Fruit fly (Drosophila melanogaster): Measurements from ENCODE around the gene IscU.

The IscU gene

dm6 chr3R:8810397-8811184 is 13.4 kb downstream of the IscU start:
- TF ChIP-seq Dll (optimal IDR thresholded peaks at IDR 0.05) (no peak), pan (optimal IDR thresholded peaks at IDR 0.05) (no peak), usp (GFP tag; optimal IDR thresholded peaks at IDR 0.05) (no peak), psq (optimal IDR thresholded peaks at IDR 0.05) (no peak), CG8478 (optimal IDR thresholded peaks at IDR 0.05) (no peak), EcR (GFP tag; optimal IDR thresholded peaks at IDR 0.05) (no peak)

dm6 chr3R:8809712-8810111 is 14.3 kb downstream of the IscU start:
- TF ChIP-seq usp (GFP tag; optimal IDR thresholded peaks at IDR 0.05) (no peak), EcR (GFP tag; optimal IDR thresholded peaks at IDR 0.05) (no peak), psq (optimal IDR thresholded peaks at IDR 0.05) (no peak), Dll (optimal IDR thresholded peaks at IDR 0.05) (no peak), pan (optimal IDR thresholded peaks at IDR 0.05) (no peak), CG8478 (optimal IDR thresholded peaks at IDR 0.05) (no peak)

dm6 chr3R:8808518-8808921 is 15.5 kb downstream of the IscU start:
- TF ChIP-seq usp (GFP tag; optimal IDR thresholded peaks at IDR 0.05) (no peak), pan (optimal IDR thresholded peaks at IDR 0.05) (no peak), CG8478 (optimal IDR thresholded peaks at IDR 0.05) (no peak)

dm6 chr3R:8807831-8808517 is 16.0 kb downstream of the IscU start:
- TF ChIP-seq psq (optimal IDR thresholded peaks at IDR 0.05): no peak
- no peak for TF ChIP-seq usp (GFP tag; optimal IDR thresholded peaks at IDR 0.05)
- TF ChIP-seq pan (optimal IDR thresholded peaks at IDR 0.05): no peak
- no peak for TF ChIP-seq CG8478 (optimal IDR thresholded peaks at IDR 0.05)
- TF ChIP-seq EcR (GFP tag; optimal IDR thresholded peaks at IDR 0.05): no peak
- TF ChIP-seq Dll (optimal IDR thresholded peaks at IDR 0.05): no peak

DNA sequence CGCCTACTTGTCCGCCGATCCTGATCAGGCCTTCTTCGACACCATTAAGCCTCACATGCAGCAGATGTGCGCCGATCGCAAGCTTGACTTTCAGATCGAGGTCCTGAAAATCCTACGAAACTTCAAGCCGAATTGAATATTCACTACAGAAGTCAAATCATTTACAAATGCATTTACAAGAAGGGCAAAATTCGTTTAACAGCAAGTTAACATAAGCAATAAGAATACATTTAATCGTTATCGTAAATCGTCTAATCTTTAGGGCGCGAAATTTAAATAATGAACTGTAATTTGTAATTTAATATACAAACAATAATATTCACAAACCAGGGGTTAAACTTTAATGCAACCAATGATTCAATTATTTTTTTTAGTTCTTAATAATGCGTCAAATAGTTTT is 16.9 kb downstream of the IscU start:
- no peak for TF ChIP-seq usp (GFP tag; optimal IDR thresholded peaks at IDR 0.05)
- TF ChIP-seq CG8478 (optimal IDR thresholded peaks at IDR 0.05): no peak
- TF ChIP-seq Dll (optimal IDR thresholded peaks at IDR 0.05): no peak
- TF ChIP-seq EcR (GFP tag; optimal IDR thresholded peaks at IDR 0.05): no peak
- no peak for TF ChIP-seq psq (optimal IDR thresholded peaks at IDR 0.05)
- TF ChIP-seq pan (optimal IDR thresholded peaks at IDR 0.05): no peak

dm6 chr3R:8806638-8807037 is 17.3 kb downstream of the IscU start:
- TF ChIP-seq usp (GFP tag; optimal IDR thresholded peaks at IDR 0.05) (no peak), pan (optimal IDR thresholded peaks at IDR 0.05) (no peak), psq (optimal IDR thresholded peaks at IDR 0.05) (no peak), Dll (optimal IDR thresholded peaks at IDR 0.05) (no peak), EcR (GFP tag; optimal IDR thresholded peaks at IDR 0.05) (no peak), CG8478 (optimal IDR thresholded peaks at IDR 0.05) (no peak)

dm6 chr3R:8806104-8806503 is 17.9 kb downstream of the IscU start, which contains the start of gene hng2:
hng2 (plus strand) TSS chr3R:8806322.
- TF ChIP-seq psq (optimal IDR thresholded peaks at IDR 0.05) (no peak), EcR (GFP tag; optimal IDR thresholded peaks at IDR 0.05) (no peak), Dll (optimal IDR thresholded peaks at IDR 0.05) (no peak), usp (GFP tag; optimal IDR thresholded peaks at IDR 0.05) (no peak), pan (optimal IDR thresholded peaks at IDR 0.05) (no peak), CG8478 (optimal IDR thresholded peaks at IDR 0.05) (no peak)

- TF ChIP-seq psq (optimal IDR thresholded peaks at IDR 0.05): no peak
- no peak for TF ChIP-seq Dll (optimal IDR thresholded peaks at IDR 0.05)
- TF ChIP-seq pan (optimal IDR thresholded peaks at IDR 0.05): no peak
- TF ChIP-seq usp (GFP tag; optimal IDR thresholded peaks at IDR 0.05): no peak
- TF ChIP-seq EcR (GFP tag; optimal IDR thresholded peaks at IDR 0.05): no peak
- TF ChIP-seq CG8478 (optimal IDR thresholded peaks at IDR 0.05): no peak
Measured at dm6 chr3R:8805388-8805852, 18.6 kb downstream of the IscU start, which contains the start of gene CG9839. CG9839 (minus strand) TSS chr3R:8805802.

DNA sequence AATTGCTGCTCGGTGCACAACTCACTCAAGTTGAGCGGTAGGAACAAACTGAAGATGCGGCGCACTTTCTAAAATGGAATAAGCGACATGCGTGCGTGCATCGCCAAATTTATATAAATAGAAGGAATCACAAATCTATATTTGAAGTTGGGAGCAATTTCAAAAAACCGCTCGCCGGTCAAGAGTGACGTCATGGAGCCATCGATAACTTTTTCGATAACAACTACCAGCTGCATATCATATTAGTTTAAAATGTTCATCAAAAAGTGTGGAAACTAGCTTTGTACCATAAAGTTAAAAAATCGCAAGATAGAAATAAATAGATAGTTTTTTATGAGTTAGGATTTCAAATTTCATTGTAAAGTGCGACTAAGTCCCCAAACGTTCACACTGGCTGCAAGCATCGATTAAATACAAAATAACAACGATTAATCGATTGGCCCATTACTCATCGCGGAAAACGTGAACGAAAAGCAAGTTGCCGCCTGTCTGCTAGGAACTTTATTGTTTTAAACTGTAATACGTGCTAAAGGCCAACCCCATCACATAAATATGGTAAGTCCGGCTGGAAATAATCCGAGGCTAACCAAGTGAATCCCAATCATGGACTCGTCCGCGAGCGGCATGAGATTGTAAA is 22.7 kb downstream of the IscU start, which contains the start of the genes Pif1A, Pif1B and CCT7:
Gene Pif1A (minus strand): TSS at position 51 of the 637 bp plus-strand sequence.
Gene Pif1B (minus strand): TSS at position 51 of the 637 bp plus-strand sequence.
Gene CCT7 (plus strand): TSS at position 439 of the 637 bp plus-strand sequence.
- no peak for TF ChIP-seq CG8478 (optimal IDR thresholded peaks at IDR 0.05)
- no peak for TF ChIP-seq psq (optimal IDR thresholded peaks at IDR 0.05)
- no peak for TF ChIP-seq usp (GFP tag; optimal IDR thresholded peaks at IDR 0.05)
- no peak for TF ChIP-seq pan (optimal IDR thresholded peaks at IDR 0.05)
- no peak for TF ChIP-seq EcR (GFP tag; optimal IDR thresholded peaks at IDR 0.05)
- no peak for TF ChIP-seq Dll (optimal IDR thresholded peaks at IDR 0.05)

DNA sequence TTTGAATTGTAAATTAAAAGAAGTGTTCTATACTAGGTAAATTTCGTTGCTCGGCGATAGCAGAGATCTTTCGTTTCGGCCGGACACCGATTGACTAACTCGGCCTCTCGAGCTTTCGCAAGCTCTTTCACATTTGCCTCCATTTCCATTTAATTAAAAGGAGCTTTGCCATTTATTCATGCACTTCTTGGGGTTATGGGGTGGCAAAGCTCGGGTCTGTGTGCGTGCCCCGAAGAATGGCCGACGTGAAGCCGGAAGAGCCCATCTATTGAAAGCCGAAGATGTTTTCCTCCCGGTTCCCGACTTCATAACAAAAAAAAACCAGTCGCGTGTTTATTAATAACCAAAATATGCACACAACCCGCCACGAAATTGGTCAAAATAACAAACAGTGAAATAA is 24.1 kb downstream of the IscU start:
- TF ChIP-seq psq (optimal IDR thresholded peaks at IDR 0.05): no peak
- no peak for TF ChIP-seq EcR (GFP tag; optimal IDR thresholded peaks at IDR 0.05)
- TF ChIP-seq Dll (optimal IDR thresholded peaks at IDR 0.05): no peak
- no peak for TF ChIP-seq usp (GFP tag; optimal IDR thresholded peaks at IDR 0.05)
- TF ChIP-seq pan (optimal IDR thresholded peaks at IDR 0.05): no peak
- TF ChIP-seq CG8478 (optimal IDR thresholded peaks at IDR 0.05): no peak

dm6 chr3R:8798332-8798731 is 25.6 kb downstream of the IscU start:
- TF ChIP-seq usp (GFP tag; optimal IDR thresholded peaks at IDR 0.05) (no peak), Dll (optimal IDR thresholded peaks at IDR 0.05) (no peak), pan (optimal IDR thresholded peaks at IDR 0.05) (no peak), EcR (GFP tag; optimal IDR thresholded peaks at IDR 0.05) (no peak), psq (optimal IDR thresholded peaks at IDR 0.05) (no peak), CG8478 (optimal IDR thresholded peaks at IDR 0.05) (no peak)

Measured in whole organism.